Fruit fly (Drosophila melanogaster) whole organism, embryonic: ENCODE measurements around the gene CG43198.

ENCODE experiments used
- ATbp ChIP-seq: fragments of 200-800 bp; sonication (Bioruptor generic); optimal IDR thresholded peaks from 2 replicates; lab custom pipeline; 2017; ENCODE audit warnings: missing biosample characterization, mild to moderate bottlenecking, missing genetic modification characterization, missing genetic modification reagents
- BtbVII ChIP-seq: fragments of 200-800 bp; sonication (Bioruptor generic); optimal IDR thresholded peaks from 3 replicates; lab custom pipeline; 2017; ENCODE audit warnings: missing biosample characterization, mild to moderate bottlenecking, missing genetic modification characterization
- CG13287 ChIP-seq: fragments of 200-800 bp; sonication (Bioruptor generic); IDR thresholded peaks from 2 replicates; pipeline ENCODE4 v1.3.6; 2022; ENCODE audit warnings: missing biosample characterization, missing genetic modification characterization; ENCODE audit not compliant: partially characterized antibody
- CG13424 ChIP-seq: fragments of 200-800 bp; sonication (Bioruptor generic); optimal IDR thresholded peaks from 2 replicates; lab custom pipeline; 2019; ENCODE audit warnings: missing biosample characterization, mild to moderate bottlenecking, missing genetic modification characterization, moderate library complexity
- CG14710 ChIP-seq: fragments of 200-800 bp; sonication (Bioruptor generic); optimal IDR thresholded peaks from 3 replicates; lab custom pipeline; 2019; ENCODE audit warnings: missing biosample characterization, mild to moderate bottlenecking, missing genetic modification characterization, moderate library complexity
- CG30403 ChIP-seq: fragments of 200-800 bp; sonication (Bioruptor generic); optimal IDR thresholded peaks from 3 replicates; lab custom pipeline; 2016; ENCODE audit warnings: missing biosample characterization, missing genetic modification characterization
- CG31441 ChIP-seq: fragments of 200-800 bp; sonication (Bioruptor generic); IDR thresholded peaks from 2 replicates; pipeline ENCODE4 v1.3.6; 2022; ENCODE audit warnings: missing biosample characterization, missing genetic modification characterization
- CG34224 ChIP-seq: fragments of 200-800 bp; sonication (Bioruptor generic); IDR thresholded peaks from 3 replicates; pipeline ENCODE4 v1.3.6; 2022; ENCODE audit warnings: missing biosample characterization, missing genetic modification characterization; ENCODE audit not compliant: partially characterized antibody
- CG34376 ChIP-seq: fragments of 200-800 bp; sonication (Bioruptor generic); optimal IDR thresholded peaks from 2 replicates; lab custom pipeline; 2018; ENCODE audit warnings: missing biosample characterization, mild to moderate bottlenecking, missing genetic modification characterization
- CG3838 ChIP-seq: fragments of 200-800 bp; sonication (Bioruptor generic); optimal IDR thresholded peaks from 3 replicates; lab custom pipeline; 2016; ENCODE audit warnings: missing biosample characterization, missing genetic modification characterization
- CG4360 ChIP-seq: fragments of 200-800 bp; sonication (Bioruptor generic); IDR thresholded peaks from 2 replicates; pipeline ENCODE4 v1.3.6; 2022; ENCODE audit warnings: missing biosample characterization, missing genetic modification characterization
- CG6689 ChIP-seq: fragments of 200-800 bp; sonication (Bioruptor generic); IDR thresholded peaks from 2 replicates; pipeline ENCODE4 v1.3.6; 2022; ENCODE audit warnings: missing biosample characterization, missing genetic modification characterization
- CTCF ChIP-seq: fragments of 200-800 bp; sonication (Bioruptor generic); optimal IDR thresholded peaks from 2 replicates; lab custom pipeline; 2017; ENCODE audit warnings: missing biosample characterization, mild to moderate bottlenecking, missing genetic modification characterization, moderate library complexity
- Deaf1 ChIP-seq: fragments of 200-800 bp; optimal IDR thresholded peaks from 3 replicates; lab custom pipeline; 2019; ENCODE audit warnings: missing biosample characterization, mild to moderate bottlenecking, missing genetic modification characterization, moderate library complexity
- Ets65A ChIP-seq: fragments of 200-800 bp; sonication (Bioruptor generic); peaks from one replicate; lab custom pipeline; 2016; ENCODE audit warnings: missing biosample characterization, missing genetic modification characterization
- Gsc ChIP-seq: fragments of 200-800 bp; sonication (Bioruptor generic); IDR thresholded peaks from 2 replicates; pipeline ENCODE4 v1.3.6; 2022; ENCODE audit warnings: missing biosample characterization, missing genetic modification characterization
- HLH3B ChIP-seq: fragments of 200-800 bp; sonication (Bioruptor generic); IDR thresholded peaks from 2 replicates; pipeline ENCODE4 v1.3.6; 2022; ENCODE audit warnings: missing biosample characterization, missing genetic modification characterization
- HLH54F ChIP-seq: fragments of 200-800 bp; sonication (Bioruptor generic); optimal IDR thresholded peaks from 3 replicates; lab custom pipeline; 2016; ENCODE audit warnings: missing biosample characterization, missing genetic modification characterization
- HLHmδ ChIP-seq: fragments of 200-800 bp; sonication (Bioruptor generic); optimal IDR thresholded peaks from 2 replicates; lab custom pipeline; 2018; ENCODE audit warnings: missing biosample characterization, mild to moderate bottlenecking, missing genetic modification characterization, moderate library complexity
- Hr78 ChIP-seq, 2 experiments: fragments of 200-800 bp in 1 of 2; fragments of >200 bp in 1 of 2; sonication (Bioruptor generic) in 1 of 2; optimal IDR thresholded peaks; 2 replicates each; lab custom pipeline; 2017 to 2019; ENCODE audit warnings: missing biosample characterization in 2 of 2, missing genetic modification characterization in 2 of 2, mild to moderate bottlenecking in 1 of 2, moderate library complexity in 1 of 2
- Kr ChIP-seq: fragments of 200-800 bp; sonication (Bioruptor generic); optimal IDR thresholded peaks from 2 replicates; lab custom pipeline; 2017; ENCODE audit warnings: missing biosample characterization, mild to moderate bottlenecking, missing genetic modification characterization
- Oli ChIP-seq: fragments of 200-800 bp; sonication (Bioruptor generic); optimal IDR thresholded peaks from 2 replicates; lab custom pipeline; 2018; ENCODE audit warnings: missing biosample characterization, mild to moderate bottlenecking, missing genetic modification characterization, moderate library complexity
- Optix ChIP-seq: fragments of 200-800 bp; sonication (Bioruptor generic); IDR thresholded peaks from 3 replicates; pipeline ENCODE4 v1.3.6; 2022; ENCODE audit warnings: missing biosample characterization, missing genetic modification characterization
- Sox102F ChIP-seq: fragments of 200-800 bp; sonication (Bioruptor generic); optimal IDR thresholded peaks from 2 replicates; lab custom pipeline; 2018; ENCODE audit warnings: missing biosample characterization, mild to moderate bottlenecking, missing genetic modification characterization, moderate library complexity
- Xrp1 ChIP-seq: fragments of 200-800 bp; sonication (Bioruptor generic); IDR thresholded peaks from 2 replicates; pipeline ENCODE4 v1.3.6; 2022; ENCODE audit warnings: missing biosample characterization, missing genetic modification characterization
- amos ChIP-seq: fragments of 200-800 bp; sonication (Bioruptor generic); IDR thresholded peaks from 2 replicates; pipeline ENCODE4 v1.3.6; 2022; ENCODE audit warnings: missing biosample characterization, missing genetic modification characterization; ENCODE audit not compliant: partially characterized antibody
- cwo ChIP-seq: fragments of 200-800 bp; sonication (Bioruptor generic); optimal IDR thresholded peaks from 3 replicates; lab custom pipeline; 2017; ENCODE audit warnings: missing biosample characterization, missing genetic modification characterization, mild to moderate bottlenecking, moderate library complexity, missing genetic modification reagents
- dmrt11E ChIP-seq: fragments of 200-800 bp; sonication (Bioruptor generic); optimal IDR thresholded peaks from 3 replicates; lab custom pipeline; 2018; ENCODE audit warnings: missing biosample characterization, mild to moderate bottlenecking, missing genetic modification characterization, moderate library complexity
- dmrt99B ChIP-seq: fragments of 200-800 bp; sonication (Bioruptor generic); optimal IDR thresholded peaks from 2 replicates; lab custom pipeline; 2018; ENCODE audit warnings: missing biosample characterization, mild to moderate bottlenecking, missing genetic modification characterization, moderate library complexity
- esg ChIP-seq: fragments of 200-800 bp; sonication (Bioruptor generic); conservative IDR thresholded peaks from 2 replicates; pipeline ENCODE4 v1.3.6; 2022; ENCODE audit warnings: missing biosample characterization, missing genetic modification characterization
- gem ChIP-seq: fragments of 200-800 bp; sonication (Bioruptor generic); optimal IDR thresholded peaks from 2 replicates; lab custom pipeline; 2019; ENCODE audit warnings: missing biosample characterization, mild to moderate bottlenecking, missing genetic modification characterization, moderate library complexity
- gro ChIP-seq: fragments of 200-800 bp; sonication (Bioruptor generic); optimal IDR thresholded peaks from 2 replicates; lab custom pipeline; 2016; ENCODE audit warnings: missing biosample characterization, missing genetic modification characterization
- hbn ChIP-seq: fragments of 200-800 bp; sonication (Bioruptor generic); IDR thresholded peaks from 2 replicates; pipeline ENCODE4 v1.3.6; 2022; ENCODE audit warnings: missing biosample characterization, missing genetic modification characterization; ENCODE audit not compliant: partially characterized antibody
- ken ChIP-seq: fragments of 200-800 bp; sonication (Bioruptor generic); IDR thresholded peaks from 3 replicates; pipeline ENCODE4 v1.3.6; 2022; ENCODE audit warnings: missing biosample characterization, missing genetic modification characterization
- nmo ChIP-seq: fragments of 200-800 bp; sonication (Bioruptor generic); optimal IDR thresholded peaks from 2 replicates; lab custom pipeline; 2018; ENCODE audit warnings: missing biosample characterization, mild to moderate bottlenecking, missing genetic modification characterization, moderate library complexity
- odd ChIP-seq: fragments of 200-800 bp; sonication (Bioruptor generic); optimal IDR thresholded peaks from 2 replicates; lab custom pipeline; 2017; ENCODE audit warnings: missing biosample characterization, mild to moderate bottlenecking, missing genetic modification characterization
- pnt ChIP-seq: fragments of 200-800 bp; sonication (Bioruptor generic); optimal IDR thresholded peaks from 3 replicates; lab custom pipeline; 2016; ENCODE audit warnings: missing biosample characterization, missing genetic modification characterization
- sd ChIP-seq: fragments of 200-800 bp; sonication (Bioruptor generic); optimal IDR thresholded peaks from 3 replicates; lab custom pipeline; 2018; ENCODE audit warnings: missing biosample characterization, mild to moderate bottlenecking, missing genetic modification characterization, moderate library complexity
- sens ChIP-seq: fragments of 200-800 bp; sonication (Bioruptor generic); peaks from one replicate; lab custom pipeline; 2016; ENCODE audit warnings: missing biosample characterization, missing genetic modification characterization
- seq ChIP-seq: fragments of 200-800 bp; sonication (Bioruptor generic); IDR thresholded peaks from 2 replicates; pipeline ENCODE4 v1.3.6; 2022; ENCODE audit warnings: missing biosample characterization, missing genetic modification characterization
- wdn ChIP-seq: fragments of 200-800 bp; sonication (Bioruptor generic); IDR thresholded peaks from 2 replicates; pipeline ENCODE4 v1.3.6; 2022; ENCODE audit warnings: missing biosample characterization, missing genetic modification characterization
- zfh2 ChIP-seq: fragments of 200-800 bp; sonication (Bioruptor generic); optimal IDR thresholded peaks from 2 replicates; lab custom pipeline; 2016; ENCODE audit warnings: missing biosample characterization, missing genetic modification characterization

Gene CG43198

dm6 chrX:7424742-7425141 lies 28.4 kb downstream of the CG43198 start, which contains the start of gene CG15036:
Gene CG15036 (minus strand): TSS chrX:7424842.
- no peak for TF ChIP-seq HLHmδ (GFP tag; lab: Kevin White, UChicago)
- no peak for TF ChIP-seq cwo (GFP tag; lab: Kevin White, UChicago)
- TF ChIP-seq amos: no peak
- no peak for TF ChIP-seq zfh2 (GFP tag; lab: Kevin White, UChicago)
- TF ChIP-seq seq (GFP tag; lab: Robert Waterston, UW): no peak
- TF ChIP-seq, all 482 proteins: peak for 0

dm6 chrX:7422577-7422976 lies 30.6 kb downstream of the CG43198 start:
- no peak for TF ChIP-seq Optix (GFP tag; lab: Robert Waterston, UW)
- no peak for TF ChIP-seq Gsc (GFP tag; lab: Robert Waterston, UW)
- peak; percentile 61 for TF ChIP-seq CTCF
- TF ChIP-seq ATbp: no peak
- TF ChIP-seq sd: no peak

DNA sequence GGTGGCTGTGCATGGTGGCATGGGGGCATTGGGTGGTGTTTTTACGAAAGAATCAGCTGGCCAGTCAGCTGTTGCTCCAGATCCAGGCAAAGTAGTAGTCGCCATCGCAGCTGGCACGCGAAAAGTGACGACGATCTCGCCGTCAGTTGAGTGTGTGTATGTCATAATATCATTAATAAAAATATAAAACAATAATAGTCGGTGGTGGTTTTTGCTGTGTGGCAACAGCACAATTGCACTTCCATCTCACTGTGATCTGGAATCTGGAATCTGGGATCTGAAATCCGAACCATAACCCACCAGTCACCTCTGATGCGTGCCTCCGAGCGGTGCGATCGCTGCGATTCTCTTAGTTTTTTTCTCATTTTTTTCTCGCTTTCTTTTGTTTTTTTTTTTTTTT lies 34.8 kb downstream of the CG43198 start, which contains the start of gene rumpel:
rumpel (plus strand) TSS at position 301 of the 400 bp plus-strand sequence.
- TF ChIP-seq wdn (GFP tag; lab: Robert Waterston, UW): no peak
- TF ChIP-seq CG3838 (GFP tag; lab: Kevin White, UChicago): no peak
- no peak for TF ChIP-seq BtbVII (GFP tag; lab: Kevin White, UChicago)
- TF ChIP-seq CG34224 (GFP tag; lab: Robert Waterston, UW): no peak
- TF ChIP-seq HLH3B (GFP tag; lab: Robert Waterston, UW): no peak
- no peak for TF ChIP-seq CG13287 (GFP tag; lab: Robert Waterston, UW)
- no peak for TF ChIP-seq odd (GFP tag; lab: Kevin White, UChicago)
- TF ChIP-seq CG4360 (GFP tag; lab: Robert Waterston, UW): no peak
- no peak for TF ChIP-seq CG14710 (tag; lab: Kevin White, UChicago)
- TF ChIP-seq CG30403: no peak
- no peak for TF ChIP-seq hbn
- TF ChIP-seq, all 482 proteins: peak for 0

- no peak for TF ChIP-seq Deaf1 (tag; lab: Kevin White, UChicago)
- TF ChIP-seq HLH54F (GFP tag; lab: Kevin White, UChicago): no peak
- peak; percentile 70 for TF ChIP-seq nmo
- TF ChIP-seq sens (GFP tag; lab: Kevin White, UChicago): peak; percentile 76
- TF ChIP-seq gem (tag; lab: Kevin White, UChicago): peak; percentile 11
Observed at dm6 chrX:7417875-7418274, 35.3 kb downstream of the CG43198 start.

DNA sequence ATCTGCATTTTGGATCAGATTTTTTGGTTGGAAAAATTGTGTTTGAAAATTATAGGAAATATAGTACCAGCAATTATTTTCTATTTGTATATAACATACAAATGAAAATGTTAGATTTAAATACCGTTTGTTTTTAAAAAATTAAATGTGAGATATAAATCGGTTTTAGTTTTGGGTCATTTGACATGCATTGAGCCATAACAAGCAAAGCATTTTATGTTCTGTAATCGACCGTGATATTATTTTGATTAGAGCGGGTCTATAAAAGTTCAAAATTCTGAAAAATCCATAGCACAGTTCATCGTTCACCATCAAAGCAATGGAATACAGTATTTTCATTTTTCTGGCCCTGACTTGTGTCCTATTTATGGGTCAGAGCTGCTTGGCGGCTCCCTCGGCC lies 36.2 kb downstream of the CG43198 start, which contains the start of gene CG34337:
CG34337 (plus strand) TSS at position 301 of the 400 bp plus-strand sequence.
- peak; percentile 1 for TF ChIP-seq sens (GFP tag; lab: Kevin White, UChicago)
- TF ChIP-seq BtbVII (GFP tag; lab: Kevin White, UChicago): no peak

dm6 chrX:7415027-7415426 lies 38.1 kb downstream of the CG43198 start:
- 0 out of 3 replicates have a peak, but pooled peaks have one; percentile 4 for TF ChIP-seq ken
- TF ChIP-seq gro (GFP tag; lab: Kevin White, UChicago): no peak
- TF ChIP-seq esg: no peak
- no peak for TF ChIP-seq Gsc (GFP tag; lab: Robert Waterston, UW)
- TF ChIP-seq Sox102F (GFP tag; lab: Kevin White, UChicago): peak; percentile 12
- peak; percentile 12 for TF ChIP-seq Oli (tag; lab: Kevin White, UChicago)
- no peak for TF ChIP-seq CG13424 (tag; lab: Kevin White, UChicago)
- peak; percentile 37 for TF ChIP-seq dmrt11E (tag; lab: Kevin White, UChicago)
- TF ChIP-seq CG34376 (GFP tag; lab: Kevin White, UChicago): no peak
- peak in 1 of 2 experiments; percentile 18 for TF ChIP-seq Hr78 (GFP tag; optimal IDR thresholded peaks at IDR 0.05; lab: Kevin White, UChicago)
- TF ChIP-seq pnt (GFP tag; lab: Kevin White, UChicago): peak; percentile 22
- peak; percentile 24; the same call in 1 of the 2 replicates for TF ChIP-seq CG31441 (GFP tag; lab: Robert Waterston, UW)
- peak; percentile 37; the same call in 1 of the 2 replicates for TF ChIP-seq CG6689
- TF ChIP-seq Ets65A (GFP tag; lab: Kevin White, UChicago): peak; percentile 61
- peak; percentile 84 for TF ChIP-seq sens (GFP tag; lab: Kevin White, UChicago)
- TF ChIP-seq Kr (GFP tag; lab: Kevin White, UChicago): no peak
- TF ChIP-seq Xrp1: peak; percentile 54; the same call in 1 of the 2 replicates
- peak; percentile 35 for TF ChIP-seq dmrt99B (tag; lab: Kevin White, UChicago)
